Fruit fly (Drosophila melanogaster) whole organism, embryonic: ENCODE measurements around the gene CG43980.

Experiments
- Adf1 ChIP-seq: fragments of 200-800 bp; sonication (Bioruptor generic); IDR thresholded peaks from 2 replicates; pipeline ENCODE4 v1.3.6; 2022; ENCODE audit warnings: missing biosample characterization, missing genetic modification characterization
- Atf-2 ChIP-seq: fragments of 200-800 bp; sonication (Bioruptor generic); optimal IDR thresholded peaks from 2 replicates; lab custom pipeline; 2016; ENCODE audit warnings: missing biosample characterization, missing genetic modification characterization
- CG10147 ChIP-seq: fragments of 200-800 bp; sonication (Bioruptor generic); optimal IDR thresholded peaks from 2 replicates; lab custom pipeline; 2019; ENCODE audit warnings: missing biosample characterization, mild to moderate bottlenecking, missing genetic modification characterization, moderate library complexity
- CG10654 ChIP-seq: fragments of 200-800 bp; sonication (Bioruptor generic); optimal IDR thresholded peaks from 2 replicates; lab custom pipeline; 2016; ENCODE audit warnings: missing biosample characterization, missing genetic modification characterization
- CG11695 ChIP-seq: fragments of 200-800 bp; sonication (Bioruptor generic); IDR thresholded peaks from 3 replicates; pipeline ENCODE4 v1.3.6; 2022; ENCODE audit warnings: missing biosample characterization, missing genetic modification characterization
- CG11723 ChIP-seq: fragments of 200-800 bp; sonication (Bioruptor generic); optimal IDR thresholded peaks from 2 replicates; lab custom pipeline; 2017; ENCODE audit warnings: missing biosample characterization, mild to moderate bottlenecking, missing genetic modification characterization
- CG1233 ChIP-seq: fragments of 200-800 bp; sonication (Bioruptor generic); optimal IDR thresholded peaks from 4 replicates; lab custom pipeline; 2018; ENCODE audit warnings: missing biosample characterization, mild to moderate bottlenecking, missing genetic modification characterization
- CG12659 ChIP-seq: fragments of 200-800 bp; sonication (Bioruptor generic); optimal IDR thresholded peaks from 3 replicates; lab custom pipeline; 2017; ENCODE audit warnings: mild to moderate bottlenecking, missing biosample characterization, missing genetic modification reagents, missing genetic modification characterization
- CG13424 ChIP-seq: fragments of 200-800 bp; sonication (Bioruptor generic); optimal IDR thresholded peaks from 2 replicates; lab custom pipeline; 2019; ENCODE audit warnings: missing biosample characterization, mild to moderate bottlenecking, missing genetic modification characterization, moderate library complexity
- CG14667 ChIP-seq: fragments of 200-800 bp; sonication (Bioruptor generic); IDR thresholded peaks from 2 replicates; pipeline ENCODE4 v1.3.6; 2022; ENCODE audit warnings: missing biosample characterization, missing genetic modification characterization
- CG14860 ChIP-seq: fragments of 200-800 bp; sonication (Bioruptor generic); IDR thresholded peaks from 3 replicates; pipeline ENCODE4 v1.3.6; 2022; ENCODE audit warnings: missing biosample characterization, missing genetic modification characterization; ENCODE audit not compliant: partially characterized antibody
- CG15073 ChIP-seq: fragments of 200-800 bp; sonication (Bioruptor generic); optimal IDR thresholded peaks from 2 replicates; lab custom pipeline; 2016; ENCODE audit warnings: missing biosample characterization, missing genetic modification characterization
- CG15479 ChIP-seq: fragments of 200-800 bp; sonication (Bioruptor generic); optimal IDR thresholded peaks from 3 replicates; lab custom pipeline; 2019; ENCODE audit warnings: missing biosample characterization, mild to moderate bottlenecking, missing genetic modification characterization, moderate library complexity
- CG15514 ChIP-seq: fragments of 200-800 bp; sonication (Bioruptor generic); optimal IDR thresholded peaks from 3 replicates; lab custom pipeline; 2017; ENCODE audit warnings: missing biosample characterization, missing genetic modification characterization, mild to moderate bottlenecking, moderate library complexity, missing genetic modification reagents
- CG1602 ChIP-seq: fragments of 200-800 bp; sonication (Bioruptor generic); optimal IDR thresholded peaks from 3 replicates; lab custom pipeline; 2016; ENCODE audit warnings: missing biosample characterization, missing genetic modification characterization
- CG1603 ChIP-seq: fragments of 200-800 bp; sonication (Bioruptor generic); optimal IDR thresholded peaks from 2 replicates; lab custom pipeline; 2019; ENCODE audit warnings: missing biosample characterization, mild to moderate bottlenecking, missing genetic modification characterization, moderate library complexity
- CG18599 ChIP-seq: fragments of 200-800 bp; sonication (Bioruptor generic); optimal IDR thresholded peaks from 3 replicates; lab custom pipeline; 2017; ENCODE audit warnings: missing biosample characterization, missing genetic modification characterization, mild to moderate bottlenecking, moderate library complexity, missing genetic modification reagents
- CG2116 ChIP-seq: fragments of 200-800 bp; sonication (Bioruptor generic); optimal IDR thresholded peaks from 3 replicates; lab custom pipeline; 2018; ENCODE audit warnings: missing biosample characterization, mild to moderate bottlenecking, missing genetic modification characterization
- CG30403 ChIP-seq: fragments of 200-800 bp; sonication (Bioruptor generic); optimal IDR thresholded peaks from 3 replicates; lab custom pipeline; 2016; ENCODE audit warnings: missing biosample characterization, missing genetic modification characterization
- CG31365 ChIP-seq: fragments of 200-800 bp; sonication (Bioruptor generic); optimal IDR thresholded peaks from 2 replicates; lab custom pipeline; 2018; ENCODE audit warnings: missing biosample characterization, mild to moderate bottlenecking, missing genetic modification characterization
- CG34422 ChIP-seq: fragments of 200-800 bp; sonication (Bioruptor generic); IDR thresholded peaks from 3 replicates; pipeline ENCODE4 v1.3.6; 2022; ENCODE audit warnings: missing biosample characterization, missing genetic modification characterization
- CG3847 ChIP-seq: fragments of 200-800 bp; sonication (Bioruptor generic); IDR thresholded peaks from 2 replicates; pipeline ENCODE4 v1.3.6; 2022; ENCODE audit warnings: missing biosample characterization, missing genetic modification characterization
- CG6813 ChIP-seq: fragments of 200-800 bp; sonication (Bioruptor generic); optimal IDR thresholded peaks from 2 replicates; lab custom pipeline; 2017; ENCODE audit warnings: missing biosample characterization, missing genetic modification characterization, mild to moderate bottlenecking, moderate library complexity, missing genetic modification reagents
- CG6854 ChIP-seq: fragments of 200-800 bp; sonication (Bioruptor generic); optimal IDR thresholded peaks from 3 replicates; lab custom pipeline; 2017; ENCODE audit warnings: missing biosample characterization, mild to moderate bottlenecking, missing genetic modification characterization
- CG7372 ChIP-seq: fragments of 200-800 bp; sonication (Bioruptor generic); IDR thresholded peaks from 2 replicates; pipeline ENCODE4 v1.3.6; 2022; ENCODE audit warnings: missing biosample characterization, missing genetic modification characterization
- Dbx ChIP-seq: fragments of 200-800 bp; sonication (Bioruptor generic); IDR thresholded peaks from 3 replicates; pipeline ENCODE4 v1.3.6; 2022; ENCODE audit warnings: missing biosample characterization, missing genetic modification characterization
- Dip2 ChIP-seq: fragments of 200-800 bp; sonication (Bioruptor generic); IDR thresholded peaks from 2 replicates; pipeline ENCODE4 v1.3.6; 2022; ENCODE audit warnings: missing biosample characterization, missing genetic modification characterization
- Dref ChIP-seq: fragments of 200-800 bp; sonication (Bioruptor generic); IDR thresholded peaks from 2 replicates; pipeline ENCODE4 v1.3.6; 2022; ENCODE audit warnings: missing biosample characterization, missing genetic modification characterization
- E2f1 ChIP-seq: fragments of 200-800 bp; sonication (Bioruptor generic); IDR thresholded peaks from 2 replicates; pipeline ENCODE4 v1.3.6; 2022; ENCODE audit warnings: missing biosample characterization, missing genetic modification characterization
- Fer1 ChIP-seq: fragments of 200-800 bp; sonication (Bioruptor generic); optimal IDR thresholded peaks from 2 replicates; lab custom pipeline; 2017; ENCODE audit warnings: missing biosample characterization, mild to moderate bottlenecking, missing genetic modification characterization
- Gug ChIP-seq: fragments of 200-800 bp; sonication (Bioruptor generic); IDR thresholded peaks from 4 replicates; pipeline ENCODE4 v1.3.6; 2022; ENCODE audit warnings: missing biosample characterization, missing genetic modification characterization
- Hmx ChIP-seq: fragments of 200-800 bp; sonication (Bioruptor generic); optimal IDR thresholded peaks from 2 replicates; lab custom pipeline; 2016; ENCODE audit warnings: missing biosample characterization, missing genetic modification characterization
- Hr39 ChIP-seq: fragments of >200 bp; optimal IDR thresholded peaks from 2 replicates; lab custom pipeline; 2017
- Myb ChIP-seq: fragments of 200-800 bp; sonication (Bioruptor generic); optimal IDR thresholded peaks from 2 replicates; lab custom pipeline; 2016; ENCODE audit warnings: missing biosample characterization, missing genetic modification characterization
- Nf-YC ChIP-seq: fragments of 200-800 bp; optimal IDR thresholded peaks from 3 replicates; lab custom pipeline; 2019; ENCODE audit warnings: missing biosample characterization, mild to moderate bottlenecking, missing genetic modification characterization, moderate library complexity
- Sin3A ChIP-seq: fragments of >200 bp; optimal IDR thresholded peaks from 2 replicates; lab custom pipeline; 2018
- Spps ChIP-seq: fragments of 200-800 bp; sonication (Bioruptor generic); optimal IDR thresholded peaks from 2 replicates; lab custom pipeline; 2018; ENCODE audit warnings: missing biosample characterization, mild to moderate bottlenecking, missing genetic modification characterization
- Sry-β ChIP-seq: fragments of 200-800 bp; sonication (Bioruptor generic); optimal IDR thresholded peaks from 2 replicates; lab custom pipeline; 2018; ENCODE audit warnings: missing biosample characterization, mild to moderate bottlenecking, missing genetic modification characterization, moderate library complexity
- Stat92E ChIP-seq, 3 experiments: fragments of >200 bp in 2 of 3; fragments of 200-800 bp in 1 of 3; sonication (Bioruptor generic) in 1 of 3; optimal IDR thresholded peaks; 2 replicates each; lab custom pipeline; 2017 to 2019; ENCODE audit warnings: missing biosample characterization in 3 of 3, missing genetic modification characterization in 3 of 3, mild to moderate bottlenecking in 1 of 3, moderate library complexity in 1 of 3
- abd-A ChIP-seq: fragments of 200-800 bp; sonication (Bioruptor generic); optimal IDR thresholded peaks from 3 replicates; lab custom pipeline; 2019; ENCODE audit warnings: missing biosample characterization, mild to moderate bottlenecking, missing genetic modification characterization, moderate library complexity
- al ChIP-seq: fragments of 200-800 bp; sonication (Bioruptor generic); IDR thresholded peaks from 2 replicates; pipeline ENCODE4 v1.3.6; 2022; ENCODE audit warnings: missing biosample characterization, missing genetic modification characterization
- crp ChIP-seq, 2 experiments: fragments of 200-800 bp; sonication (Bioruptor generic); optimal IDR thresholded peaks; 2 replicates in 1 of 2; 3 replicates in 1 of 2; lab custom pipeline; 2017; ENCODE audit warnings: missing biosample characterization in 2 of 2, missing genetic modification characterization in 2 of 2, mild to moderate bottlenecking in 1 of 2, moderate library complexity in 1 of 2
- dati ChIP-seq: fragments of 200-800 bp; sonication (Bioruptor generic); IDR thresholded peaks from 2 replicates; pipeline ENCODE4 v1.3.6; 2022; ENCODE audit warnings: missing biosample characterization, missing genetic modification characterization
- dimm ChIP-seq: fragments of 200-800 bp; sonication (Bioruptor generic); IDR thresholded peaks from 2 replicates; pipeline ENCODE4 v1.3.6; 2022; ENCODE audit warnings: missing biosample characterization, missing genetic modification characterization
- fd96Cb ChIP-seq: fragments of 200-800 bp; sonication (Bioruptor generic); optimal IDR thresholded peaks from 2 replicates; lab custom pipeline; 2018; ENCODE audit warnings: missing biosample characterization, mild to moderate bottlenecking, missing genetic modification characterization, moderate library complexity
- grn ChIP-seq: fragments of 200-800 bp; sonication (Bioruptor generic); optimal IDR thresholded peaks from 3 replicates; lab custom pipeline; 2017; ENCODE audit warnings: missing biosample characterization, missing genetic modification characterization
- jumu ChIP-seq: fragments of 200-800 bp; sonication (Bioruptor generic); optimal IDR thresholded peaks from 3 replicates; lab custom pipeline; 2016; ENCODE audit warnings: missing biosample characterization, missing genetic modification characterization
- nerfin-1 ChIP-seq: fragments of 200-800 bp; sonication (Bioruptor generic); optimal IDR thresholded peaks from 3 replicates; lab custom pipeline; 2019; ENCODE audit warnings: missing biosample characterization, mild to moderate bottlenecking, missing genetic modification characterization, moderate library complexity
- psq ChIP-seq: fragments of 200-800 bp; sonication (Bioruptor generic); optimal IDR thresholded peaks from 2 replicates; lab custom pipeline; 2017; ENCODE audit warnings: missing biosample characterization, missing genetic modification characterization
- sisA ChIP-seq: fragments of 200-800 bp; sonication (Bioruptor generic); IDR thresholded peaks from 2 replicates; pipeline ENCODE4 v1.3.6; 2022; ENCODE audit warnings: missing biosample characterization, missing genetic modification characterization
- vvl ChIP-seq: fragments of 200-800 bp; sonication (Bioruptor generic); IDR thresholded peaks from 2 replicates; pipeline ENCODE4 v1.3.6; 2022; ENCODE audit warnings: missing biosample characterization, missing genetic modification characterization
- z ChIP-seq: fragments of 200-800 bp; sonication (Bioruptor generic); IDR thresholded peaks from 3 replicates; pipeline ENCODE4 v1.3.6; 2022; ENCODE audit warnings: missing biosample characterization, missing genetic modification characterization

CG43980 gene

DNA sequence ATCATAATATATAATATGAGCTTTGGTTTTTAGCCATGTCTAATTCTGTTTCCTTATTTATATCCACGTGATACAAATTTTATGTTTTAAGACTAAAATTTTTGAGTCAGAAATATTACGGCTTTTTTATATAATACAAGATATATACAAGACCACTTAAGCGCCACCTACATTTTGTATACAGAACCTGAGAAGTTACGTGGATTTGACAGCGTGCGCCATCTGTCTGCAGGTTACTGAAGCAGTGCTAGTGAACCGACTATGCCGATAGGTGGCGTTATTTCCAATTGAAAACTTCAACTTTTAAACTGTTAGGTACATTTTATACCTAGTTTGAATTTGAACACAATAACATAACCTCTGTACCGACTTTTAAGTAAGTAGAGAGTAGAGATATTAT, 8.0 kb downstream of the CG43980 start (continued):
- TF ChIP-seq CG6854 (GFP tag; lab: Kevin White, UChicago) = no peak
- TF ChIP-seq CG11723 (GFP tag; lab: Kevin White, UChicago) = no peak
- TF ChIP-seq dimm (GFP tag; lab: Robert Waterston, UW) = no peak
- peak; percentile 24 for TF ChIP-seq CG6813 (GFP tag; lab: Kevin White, UChicago)
- no peak for TF ChIP-seq z
- peak; percentile 38 for TF ChIP-seq fd96Cb
- TF ChIP-seq CG10147 = peak; percentile 47
- no peak for TF ChIP-seq CG18599 (GFP tag; lab: Kevin White, UChicago)
- TF ChIP-seq CG11695 (GFP tag; lab: Robert Waterston, UW) = no peak
- peak; percentile 72 for TF ChIP-seq CG10654
- TF ChIP-seq dati (GFP tag; lab: Robert Waterston, UW) = no peak
- peak; percentile 61 for TF ChIP-seq CG14667 (GFP tag; lab: Robert Waterston, UW)
- peak; percentile 22 for TF ChIP-seq psq (GFP tag; lab: Kevin White, UChicago)
- TF ChIP-seq CG15073 = peak; percentile 47
- TF ChIP-seq Spps (tag; lab: Kevin White, UChicago) = no peak
- peak; percentile 23; the same call in 2 of the 3 replicates for TF ChIP-seq CG34422 (GFP tag; lab: Robert Waterston, UW)
- no peak for TF ChIP-seq Dref (GFP tag; lab: Robert Waterston, UW)
- TF ChIP-seq Dip2 = peak; percentile 91
- TF ChIP-seq CG13424 (tag; lab: Kevin White, UChicago) = peak; percentile 68
- TF ChIP-seq al (GFP tag; lab: Robert Waterston, UW) = no peak
- no peak for TF ChIP-seq Adf1 (GFP tag; lab: Robert Waterston, UW)
- no peak for TF ChIP-seq grn (GFP tag; lab: Kevin White, UChicago)
- no peak for TF ChIP-seq abd-A (tag; lab: Kevin White, UChicago)
- peak; percentile 82 for TF ChIP-seq CG1602 (GFP tag; lab: Kevin White, UChicago)
- peak; percentile 66 for TF ChIP-seq CG12659 (GFP tag; lab: Kevin White, UChicago)
- peak; percentile 56 for TF ChIP-seq jumu (GFP tag; lab: Kevin White, UChicago)
- TF ChIP-seq Nf-YC (tag; lab: Kevin White, UChicago) = peak; percentile 34
- no peak for TF ChIP-seq Sin3A
- peak; percentile 61 for TF ChIP-seq CG3847 (GFP tag; lab: Robert Waterston, UW)
- TF ChIP-seq nerfin-1 = no peak
- TF ChIP-seq Fer1 = no peak
- TF ChIP-seq CG30403 (GFP tag; lab: Kevin White, UChicago) = peak; percentile 80
- TF ChIP-seq CG1603 (tag; lab: Kevin White, UChicago) = peak; percentile 78
- TF ChIP-seq CG31365 (tag; lab: Kevin White, UChicago) = peak; percentile 45
- TF ChIP-seq CG7372 (GFP tag; lab: Robert Waterston, UW) = peak; percentile 62; the same call in 1 of the 2 replicates
- peak; percentile 55; the same call in 1 of the 2 replicates for TF ChIP-seq E2f1
- peak; percentile 70 for TF ChIP-seq Gug (GFP tag; lab: Robert Waterston, UW)
- no peak for TF ChIP-seq Hmx (GFP tag; lab: Kevin White, UChicago)
- no peak for TF ChIP-seq Hr39
- no peak for TF ChIP-seq CG14860 (GFP tag; lab: Robert Waterston, UW)
- no peak for TF ChIP-seq CG15479 (GFP tag; lab: Kevin White, UChicago)
- TF ChIP-seq vvl = peak; percentile 74
- TF ChIP-seq Atf-2 (GFP tag; lab: Kevin White, UChicago) = peak; percentile 73
- peak; percentile 81 for TF ChIP-seq sisA (GFP tag; lab: Robert Waterston, UW)
- TF ChIP-seq Stat92E (GFP tag; optimal IDR thresholded peaks at IDR 0.05; lab: Kevin White, UChicago) = peak in 1 of 3 experiments; percentile 16
- no peak for TF ChIP-seq Sry-β
- TF ChIP-seq crp (GFP tag; optimal IDR thresholded peaks at IDR 0.05; lab: Kevin White, UChicago) = no peak
- TF ChIP-seq CG2116 (GFP tag; lab: Kevin White, UChicago) = no peak
- peak; percentile 38 for TF ChIP-seq CG15514 (GFP tag; lab: Kevin White, UChicago)
- peak; percentile 74 for TF ChIP-seq Myb (GFP tag; lab: Kevin White, UChicago)
- peak; percentile 70 for TF ChIP-seq CG1233 (GFP tag; lab: Kevin White, UChicago)
- peak; percentile 81 for TF ChIP-seq Dbx (GFP tag; lab: Robert Waterston, UW)
